Fruit fly (Drosophila melanogaster): ENCODE results near the gene tal-2A.

Gene tal-2A

DNA sequence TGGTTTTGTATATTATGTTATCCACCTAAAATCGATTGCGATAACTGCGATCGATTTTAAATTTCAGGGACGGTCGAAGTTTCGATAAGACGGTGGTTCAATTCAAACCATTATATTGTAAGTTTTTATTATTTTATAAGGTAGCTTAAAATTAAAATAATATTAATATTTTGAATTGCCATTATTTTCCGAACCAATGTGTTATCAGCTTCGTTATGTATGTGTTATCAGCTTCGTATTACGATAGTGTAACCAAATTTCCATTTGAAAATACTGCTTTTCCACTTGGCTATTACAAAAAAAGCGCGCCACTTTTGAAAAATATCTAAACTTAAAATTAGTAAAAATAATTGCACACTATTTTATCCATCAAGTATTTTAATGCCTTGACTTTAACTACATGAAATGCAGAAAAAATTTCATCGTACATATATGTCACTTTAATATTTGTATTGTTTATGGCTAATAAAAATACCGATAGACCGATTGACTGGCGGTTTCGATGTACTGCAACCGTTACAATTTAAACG, 27.0 kb downstream of the tal-2A start, which contains the start of gene CG31495 (continued):
- TF ChIP-seq spab (GFP tag; optimal IDR thresholded peaks at IDR 0.05): no peak
- peak; percentile 43 for TF ChIP-seq CG31627 (GFP tag; optimal IDR thresholded peaks at IDR 0.05)
- no peak for TF ChIP-seq CG4318 (GFP tag; optimal IDR thresholded peaks at IDR 0.05)
- TF ChIP-seq Ets21C (GFP tag; optimal IDR thresholded peaks at IDR 0.05): no peak
- TF ChIP-seq CG6163 (GFP tag; IDR thresholded peaks at IDR 0.05): no peak
- peak; percentile 9 for TF ChIP-seq dsx (GFP tag; optimal IDR thresholded peaks at IDR 0.05; ENCODE audit: poor library complexity, severe bottlenecking)
- peak; percentile 7 for TF ChIP-seq CG10631 (GFP tag; optimal IDR thresholded peaks at IDR 0.05)

dm6 chr3R:13840956-13841355, 28.0 kb downstream of the tal-2A start:
- TF ChIP-seq OdsH (GFP tag; optimal IDR thresholded peaks at IDR 0.05) (peak; percentile 52), Sox15 (GFP tag; optimal IDR thresholded peaks at IDR 0.05) (peak; percentile 28), CG32006 (GFP tag; optimal IDR thresholded peaks at IDR 0.05) (peak; percentile 57), Gug (GFP tag; IDR thresholded peaks at IDR 0.05) (0 out of 2 replicates have a peak, but pooled peaks have one; percentile 32), fd59A (GFP tag; optimal IDR thresholded peaks at IDR 0.05) (peak; percentile 65), dac (GFP tag; optimal IDR thresholded peaks at IDR 0.05) (no peak), esn (GFP tag; optimal IDR thresholded peaks at IDR 0.05) (peak; percentile 62), fkh (GFP tag; optimal IDR thresholded peaks at IDR 0.05) (no peak), CG15336 (GFP tag; IDR thresholded peaks at IDR 0.05) (peak; percentile 65), salr (GFP tag; optimal IDR thresholded peaks at IDR 0.05) (peak; percentile 22 to 34), fd85E (GFP tag; optimal IDR thresholded peaks at IDR 0.05) (no peak), Eip75B (GFP tag; optimal IDR thresholded peaks at IDR 0.05) (peak; percentile 65), CG6808 (GFP tag; optimal IDR thresholded peaks at IDR 0.05) (peak; percentile 71), CG1621 (tag; optimal IDR thresholded peaks at IDR 0.05) (peak; percentile 48), Eip93F (GFP tag; optimal IDR thresholded peaks at IDR 0.05) (no peak), pdm3 (GFP tag; optimal IDR thresholded peaks at IDR 0.05) (peak; percentile 64), CG6792 (GFP tag; optimal IDR thresholded peaks at IDR 0.05) (peak; percentile 41), CG8319 (GFP tag; optimal IDR thresholded peaks at IDR 0.05) (no peak), CG8119 (GFP tag; IDR thresholded peaks at IDR 0.05) (peak; percentile 68), Hr38 (GFP tag; optimal IDR thresholded peaks at IDR 0.05) (no peak), acj6 (GFP tag; optimal IDR thresholded peaks at IDR 0.05) (peak; percentile 64), CG11902 (GFP tag; optimal IDR thresholded peaks at IDR 0.05) (no peak), Eip78C (GFP tag) (peak; percentile 91), CG3032 (tag; optimal IDR thresholded peaks at IDR 0.05) (peak; percentile 63), dsx (GFP tag; optimal IDR thresholded peaks at IDR 0.05; ENCODE audit: poor library complexity, severe bottlenecking) (peak; percentile 78), cyc (GFP tag; optimal IDR thresholded peaks at IDR 0.05) (peak; percentile 38), CG34406 (GFP tag; optimal IDR thresholded peaks at IDR 0.05) (peak; percentile 22), Met (GFP tag; optimal IDR thresholded peaks at IDR 0.05) (peak; percentile 65), CG7368 (GFP tag; optimal IDR thresholded peaks at IDR 0.05) (peak; percentile 30), lz (GFP tag; optimal IDR thresholded peaks at IDR 0.05) (peak; percentile 43), Ets96B (tag; optimal IDR thresholded peaks at IDR 0.05) (peak; percentile 76), CG31627 (GFP tag; optimal IDR thresholded peaks at IDR 0.05) (peak; percentile 34), Smox (GFP tag; optimal IDR thresholded peaks at IDR 0.05) (peak; percentile 48), CG6854 (GFP tag; optimal IDR thresholded peaks at IDR 0.05) (no peak), topi (GFP tag; optimal IDR thresholded peaks at IDR 0.05) (peak; percentile 52), Lpt (GFP tag; optimal IDR thresholded peaks at IDR 0.05) (no peak), Sox102F (GFP tag; optimal IDR thresholded peaks at IDR 0.05) (peak; percentile 41), vri (GFP tag; optimal IDR thresholded peaks at IDR 0.05) (peak; percentile 35), Blimp-1 (GFP tag; optimal IDR thresholded peaks at IDR 0.05) (no peak), spab (GFP tag; optimal IDR thresholded peaks at IDR 0.05) (peak; percentile 56), CG6276 (GFP tag; optimal IDR thresholded peaks at IDR 0.05) (no peak), CG8632 (GFP tag; optimal IDR thresholded peaks at IDR 0.05) (peak; percentile 48), CG16779 (tag; optimal IDR thresholded peaks at IDR 0.05) (peak; percentile 7), Hr39 (GFP tag; optimal IDR thresholded peaks at IDR 0.05) (peak; percentile 22), CG10669 (GFP tag; optimal IDR thresholded peaks at IDR 0.05) (peak; percentile 46)
